Worm (Caenorhabditis elegans): Measurements from ENCODE around the gene gpd-3.

The gpd-3 gene

DNA sequence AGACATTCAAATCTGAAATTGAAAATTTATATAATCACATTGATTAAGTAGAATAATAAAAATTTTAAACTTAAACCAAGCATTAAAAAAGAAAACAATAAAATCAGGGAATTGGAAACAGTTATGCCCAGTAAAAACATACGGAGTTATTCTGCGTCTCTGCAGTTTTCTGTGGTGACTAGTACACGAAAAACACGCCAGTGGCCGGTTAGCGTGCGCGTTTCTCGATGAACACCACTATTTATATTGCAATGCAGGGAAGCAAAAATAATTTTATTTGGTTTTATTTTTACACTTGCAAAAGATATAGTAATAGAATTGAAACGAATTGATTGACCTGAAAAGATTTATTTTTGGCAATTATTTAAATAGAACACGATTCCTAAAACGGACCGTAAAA, 13.3 kb downstream of the gpd-3 start, which contains the start of gene sec-3 (continued):
- TF ChIP-seq skn-1 (tag; optimal IDR thresholded peaks at IDR 0.05), result no peak
- TF ChIP-seq gei-8 (GFP tag; optimal IDR thresholded peaks at IDR 0.05), result no peak
- no peak for TF ChIP-seq zag-1 (tag; optimal IDR thresholded peaks at IDR 0.05)
- peak; percentile 49 for TF ChIP-seq pqm-1 (tag; optimal IDR thresholded peaks at IDR 0.05)
- TF ChIP-seq madf-5 (GFP tag; IDR thresholded peaks at IDR 0.05), result no peak
- no peak for TF ChIP-seq D1046.2 (GFP tag; IDR thresholded peaks at IDR 0.05)
- TF ChIP-seq lin-39 (tag; optimal IDR thresholded peaks at IDR 0.05), result no peak
- no peak for TF ChIP-seq ZK546.5 (tag; optimal IDR thresholded peaks at IDR 0.05)
- peak; percentile 84 for TF ChIP-seq lin-13 (GFP tag; optimal IDR thresholded peaks at IDR 0.05)
- peak; percentile 75 for TF ChIP-seq nhr-28 (tag; optimal IDR thresholded peaks at IDR 0.05)
- TF ChIP-seq fos-1 (tag; optimal IDR thresholded peaks at IDR 0.05), result no peak
- peak; percentile 79 for TF ChIP-seq nhr-48 (tag; optimal IDR thresholded peaks at IDR 0.05)
- no peak for TF ChIP-seq nhr-111 (GFP tag; optimal IDR thresholded peaks at IDR 0.05)
- peak; percentile 75 for TF ChIP-seq ztf-7 (tag; optimal IDR thresholded peaks at IDR 0.05)
- peak; percentile 53; the same call in 1 of the 2 replicates for TF ChIP-seq tra-1 (GFP tag; IDR thresholded peaks at IDR 0.05)
- peak; percentile 86 for TF ChIP-seq lin-38 (GFP tag; IDR thresholded peaks at IDR 0.05)
- TF ChIP-seq dmd-6 (GFP tag; IDR thresholded peaks at IDR 0.05), result peak; percentile 80
- peak; percentile 85 for TF ChIP-seq T26A8.4 (GFP tag; IDR thresholded peaks at IDR 0.05)
- peak; percentile 19; the same call in 1 of the 2 replicates for TF ChIP-seq vab-7 (GFP tag; IDR thresholded peaks at IDR 0.05)
- peak; percentile 63; the same call in 1 of the 2 replicates for TF ChIP-seq nhr-42 (GFP tag; IDR thresholded peaks at IDR 0.05)
- TF ChIP-seq fkh-10 (GFP tag; optimal IDR thresholded peaks at IDR 0.05), result peak; percentile 60
- peak in 1 of 2 experiments; percentile 92 for TF ChIP-seq lsy-2 (tag; optimal IDR thresholded peaks at IDR 0.05)
- no peak for TF ChIP-seq egl-27 (tag; optimal IDR thresholded peaks at IDR 0.05)
- TF ChIP-seq pha-4 (GFP tag; IDR thresholded peaks at IDR 0.05), result peak; percentile 55
- TF ChIP-seq pha-4 (tag; optimal IDR thresholded peaks at IDR 0.05), result peak; percentile 88
- no peak for TF ChIP-seq sdz-12 (GFP tag; optimal IDR thresholded peaks at IDR 0.05)
- peak; percentile 68 for TF ChIP-seq zfp-3 (GFP tag; conservative IDR thresholded peaks at IDR 0.05)
- TF ChIP-seq hlh-30 (tag; optimal IDR thresholded peaks at IDR 0.05; ENCODE audit: insufficient read depth), result peak; percentile 88
- TF ChIP-seq daf-12 (tag; optimal IDR thresholded peaks at IDR 0.05), result no peak
- peak; percentile 47 to 58 for TF ChIP-seq daf-16 (GFP tag; optimal IDR thresholded peaks at IDR 0.05)
- peak; percentile 83 for TF ChIP-seq daf-16 (tag; optimal IDR thresholded peaks at IDR 0.05)
- TF ChIP-seq zip-2 (tag; optimal IDR thresholded peaks at IDR 0.05), result no peak
- no peak for TF ChIP-seq lir-3 (tag; optimal IDR thresholded peaks at IDR 0.05)
- TF ChIP-seq F10B5.3 (tag; optimal IDR thresholded peaks at IDR 0.05), result peak; percentile 73
- TF ChIP-seq F37D6.2 (tag; optimal IDR thresholded peaks at IDR 0.05), result peak; percentile 68
- TF ChIP-seq T20F7.1 (GFP tag; optimal IDR thresholded peaks at IDR 0.05), result no peak
- peak; percentile 73 for TF ChIP-seq nhr-6 (tag; optimal IDR thresholded peaks at IDR 0.05)
- no peak for TF ChIP-seq unc-130 (GFP tag; optimal IDR thresholded peaks at IDR 0.05)
- TF ChIP-seq nhr-41 (GFP tag; IDR thresholded peaks at IDR 0.05), result no peak
- peak; percentile 94 for TF ChIP-seq mep-1 (tag; optimal IDR thresholded peaks at IDR 0.05)
- peak; percentile 93 for TF ChIP-seq mes-2 (tag; optimal IDR thresholded peaks at IDR 0.05; ENCODE audit: poor library complexity, severe bottlenecking)
- TF ChIP-seq snpc-4 (tag; optimal IDR thresholded peaks at IDR 0.05), result no peak
- peak; percentile 49 for TF ChIP-seq nhr-11 (tag; optimal IDR thresholded peaks at IDR 0.05)
- TF ChIP-seq cey-2 (tag; optimal IDR thresholded peaks at IDR 0.05; ENCODE audit: borderline replicate concordance, insufficient read depth), result no peak
- 0 out of 2 replicates have a peak, but pooled peaks have one; percentile 54 for TF ChIP-seq ceh-20 (GFP tag; IDR thresholded peaks at IDR 0.05)
- peak; percentile 75; the same call in 1 of the 2 replicates for TF ChIP-seq daf-19 (GFP tag; conservative IDR thresholded peaks at IDR 0.05)
- TF ChIP-seq jun-1 (tag; optimal IDR thresholded peaks at IDR 0.05), result peak; percentile 70
- no peak for TF ChIP-seq dmd-8 (GFP tag; IDR thresholded peaks at IDR 0.05)
- 0 out of 2 replicates have a peak, but pooled peaks have one; percentile 45 for TF ChIP-seq saeg-2 (GFP tag; IDR thresholded peaks at IDR 0.05)
- peak; percentile 81 for TF ChIP-seq nhr-25 (tag; optimal IDR thresholded peaks at IDR 0.05; ENCODE audit: borderline replicate concordance, insufficient read depth)
- no peak for TF ChIP-seq F44E2.7 (GFP tag; IDR thresholded peaks at IDR 0.05)
- 0 out of 2 replicates have a peak, but pooled peaks have one; percentile 17 for TF ChIP-seq ctbp-1 (GFP tag; IDR thresholded peaks at IDR 0.05)
